Worm (Caenorhabditis elegans) whole organism, midembryonic: ENCODE results near the gene W06H8.6.

ENCODE experiments used
- klf-2 ChIP-seq: fragments of 200-800 bp; sonication (Bioruptor generic); conservative IDR thresholded peaks from 2 replicates; pipeline ENCODE4 v1.3.6; 2022; ENCODE audit warnings: missing genetic modification reagents, missing genetic modification characterization, missing compliant biosample characterization
- ref-1 ChIP-seq: fragments of 200-800 bp; sonication (Bioruptor generic); conservative IDR thresholded peaks from 2 replicates; pipeline ENCODE4 v1.3.6; 2022; ENCODE audit warnings: missing genetic modification reagents, missing genetic modification characterization, missing compliant biosample characterization

ce11 chrV:6227326-6228246, 776 bp upstream of the W06H8.6 start:
- TF ChIP-seq ref-1 (GFP tag; lab: Robert Waterston, UW), result 0 out of 2 replicates have a peak, but pooled peaks have one; percentile 11
- TF ChIP-seq klf-2 (GFP tag; lab: Robert Waterston, UW), result 0 out of 2 replicates have a peak, but pooled peaks have one; percentile 15
